Fruit fly (Drosophila melanogaster) whole organism, embryonic: ENCODE results near the gene CG14545.
A peak's percentile ranks its signal among the peaks of the same experiment; 100 is the strongest.

Experiments
- Asciz ChIP-seq: fragments of 200-800 bp; sonication (Bioruptor generic); optimal IDR thresholded peaks from 2 replicates; lab custom pipeline; 2017; ENCODE audit warnings: missing biosample characterization, mild to moderate bottlenecking, missing genetic modification characterization, missing genetic modification reagents
- CG10543 ChIP-seq: fragments of 200-800 bp; sonication (Bioruptor generic); optimal IDR thresholded peaks from 3 replicates; lab custom pipeline; 2017; ENCODE audit warnings: missing biosample characterization, mild to moderate bottlenecking, missing genetic modification characterization, moderate library complexity
- CG11085 ChIP-seq: fragments of 200-800 bp; sonication (Bioruptor generic); IDR thresholded peaks from 2 replicates; pipeline ENCODE4 v1.3.6; 2022; ENCODE audit warnings: missing biosample characterization, missing genetic modification characterization
- CG11504 ChIP-seq: fragments of 200-800 bp; sonication (Bioruptor generic); optimal IDR thresholded peaks from 3 replicates; lab custom pipeline; 2019; ENCODE audit warnings: missing biosample characterization, mild to moderate bottlenecking, missing genetic modification characterization, moderate library complexity
- CG11695 ChIP-seq: fragments of 200-800 bp; sonication (Bioruptor generic); IDR thresholded peaks from 3 replicates; pipeline ENCODE4 v1.3.6; 2022; ENCODE audit warnings: missing biosample characterization, missing genetic modification characterization
- CG1233 ChIP-seq: fragments of 200-800 bp; sonication (Bioruptor generic); optimal IDR thresholded peaks from 4 replicates; lab custom pipeline; 2018; ENCODE audit warnings: missing biosample characterization, mild to moderate bottlenecking, missing genetic modification characterization
- CG13296 ChIP-seq: fragments of 200-800 bp; sonication (Bioruptor generic); optimal IDR thresholded peaks from 3 replicates; lab custom pipeline; 2018; ENCODE audit warnings: missing biosample characterization, mild to moderate bottlenecking, missing genetic modification characterization
- CG13424 ChIP-seq: fragments of 200-800 bp; sonication (Bioruptor generic); optimal IDR thresholded peaks from 2 replicates; lab custom pipeline; 2019; ENCODE audit warnings: missing biosample characterization, mild to moderate bottlenecking, missing genetic modification characterization, moderate library complexity
- CG13775 ChIP-seq: fragments of 200-800 bp; sonication (Bioruptor generic); optimal IDR thresholded peaks from 3 replicates; lab custom pipeline; 2017; ENCODE audit warnings: missing biosample characterization, mild to moderate bottlenecking, missing genetic modification characterization
- CG16779 ChIP-seq: fragments of 200-800 bp; sonication (Bioruptor generic); IDR thresholded peaks from 2 replicates; pipeline ENCODE4 v1.3.6; 2022; ENCODE audit warnings: missing biosample characterization, missing genetic modification characterization
- CG16815 ChIP-seq: fragments of 200-800 bp; sonication (Bioruptor generic); optimal IDR thresholded peaks from 3 replicates; lab custom pipeline; 2017; ENCODE audit warnings: missing biosample characterization, mild to moderate bottlenecking, missing genetic modification characterization
- CG17328 ChIP-seq: fragments of 200-800 bp; sonication (Bioruptor generic); IDR thresholded peaks from 2 replicates; pipeline ENCODE4 v1.3.6; 2022; ENCODE audit warnings: missing biosample characterization, missing genetic modification characterization
- CG18262 ChIP-seq: fragments of 200-800 bp; optimal IDR thresholded peaks from 3 replicates; lab custom pipeline; 2019; ENCODE audit warnings: missing biosample characterization, mild to moderate bottlenecking, missing genetic modification characterization, moderate library complexity
- CG18599 ChIP-seq: fragments of 200-800 bp; sonication (Bioruptor generic); optimal IDR thresholded peaks from 3 replicates; lab custom pipeline; 2017; ENCODE audit warnings: missing biosample characterization, missing genetic modification characterization, mild to moderate bottlenecking, moderate library complexity, missing genetic modification reagents
- CG2678 ChIP-seq: fragments of 200-800 bp; sonication (Bioruptor generic); optimal IDR thresholded peaks from 3 replicates; lab custom pipeline; 2019; ENCODE audit warnings: missing biosample characterization, mild to moderate bottlenecking, missing genetic modification characterization, moderate library complexity
- CG31365 ChIP-seq: fragments of 200-800 bp; sonication (Bioruptor generic); optimal IDR thresholded peaks from 2 replicates; lab custom pipeline; 2018; ENCODE audit warnings: missing biosample characterization, mild to moderate bottlenecking, missing genetic modification characterization
- CG3281 ChIP-seq: fragments of 200-800 bp; sonication (Bioruptor generic); optimal IDR thresholded peaks from 3 replicates; lab custom pipeline; 2017; ENCODE audit warnings: missing biosample characterization, mild to moderate bottlenecking, missing genetic modification characterization
- CG6765 ChIP-seq: fragments of 200-800 bp; sonication (Bioruptor generic); optimal IDR thresholded peaks from 3 replicates; lab custom pipeline; 2017; ENCODE audit warnings: missing biosample characterization, mild to moderate bottlenecking, missing genetic modification characterization
- CG7928 ChIP-seq: fragments of 200-800 bp; sonication (Bioruptor generic); optimal IDR thresholded peaks from 2 replicates; lab custom pipeline; 2017; ENCODE audit warnings: missing biosample characterization, mild to moderate bottlenecking, missing genetic modification characterization
- CG7963 ChIP-seq: fragments of 200-800 bp; sonication (Bioruptor generic); IDR thresholded peaks from 3 replicates; pipeline ENCODE4 v1.3.6; 2022; ENCODE audit warnings: missing biosample characterization, missing genetic modification characterization; ENCODE audit not compliant: partially characterized antibody
- CG8944 ChIP-seq: fragments of 200-800 bp; sonication (Bioruptor generic); optimal IDR thresholded peaks from 3 replicates; lab custom pipeline; 2016; ENCODE audit warnings: missing biosample characterization, missing genetic modification characterization
- CG9727 ChIP-seq: fragments of 200-800 bp; sonication (Bioruptor generic); optimal IDR thresholded peaks from 3 replicates; lab custom pipeline; 2017; ENCODE audit warnings: missing biosample characterization, mild to moderate bottlenecking, missing genetic modification characterization
- CG9932 ChIP-seq: fragments of 200-800 bp; sonication (Bioruptor generic); IDR thresholded peaks from 2 replicates; pipeline ENCODE4 v1.3.6; 2022; ENCODE audit warnings: missing biosample characterization, missing genetic modification characterization
- Dad ChIP-seq: fragments of 200-800 bp; sonication (Bioruptor generic); optimal IDR thresholded peaks from 3 replicates; lab custom pipeline; 2016; ENCODE audit warnings: missing biosample characterization, missing genetic modification characterization
- Deaf1 ChIP-seq: fragments of 200-800 bp; optimal IDR thresholded peaks from 3 replicates; lab custom pipeline; 2019; ENCODE audit warnings: missing biosample characterization, mild to moderate bottlenecking, missing genetic modification characterization, moderate library complexity
- Dll ChIP-seq: fragments of 200-800 bp; sonication (Bioruptor generic); IDR thresholded peaks from 4 replicates; pipeline ENCODE4 v1.3.6; 2022; ENCODE audit warnings: missing biosample characterization, missing genetic modification characterization; ENCODE audit not compliant: partially characterized antibody
- Hr51 ChIP-seq, 2 experiments: fragments of 200-800 bp; sonication (Bioruptor generic); optimal IDR thresholded peaks; 2 replicates in 1 of 2; 3 replicates in 1 of 2; lab custom pipeline; 2016 to 2018; ENCODE audit warnings: missing biosample characterization in 2 of 2, missing genetic modification characterization in 2 of 2, mild to moderate bottlenecking in 1 of 2, moderate library complexity in 1 of 2
- Hr78 ChIP-seq, 2 experiments: fragments of 200-800 bp in 1 of 2; fragments of >200 bp in 1 of 2; sonication (Bioruptor generic) in 1 of 2; optimal IDR thresholded peaks; 2 replicates each; lab custom pipeline; 2017 to 2019; ENCODE audit warnings: missing biosample characterization in 2 of 2, missing genetic modification characterization in 2 of 2, mild to moderate bottlenecking in 1 of 2, moderate library complexity in 1 of 2
- Meics ChIP-seq: fragments of 200-800 bp; sonication (Bioruptor generic); optimal IDR thresholded peaks from 2 replicates; lab custom pipeline; 2017; ENCODE audit warnings: missing biosample characterization, mild to moderate bottlenecking, missing genetic modification characterization
- Mrtf ChIP-seq: fragments of 200-800 bp; sonication (Bioruptor generic); IDR thresholded peaks from 3 replicates; pipeline ENCODE4 v1.3.6; 2022; ENCODE audit warnings: missing biosample characterization, missing genetic modification characterization
- Sox100B ChIP-seq: fragments of 200-800 bp; sonication (Bioruptor generic); optimal IDR thresholded peaks from 3 replicates; lab custom pipeline; 2018; ENCODE audit warnings: missing biosample characterization, mild to moderate bottlenecking, missing genetic modification characterization
- Stat92E ChIP-seq, 3 experiments: fragments of >200 bp in 2 of 3; fragments of 200-800 bp in 1 of 3; sonication (Bioruptor generic) in 1 of 3; optimal IDR thresholded peaks; 2 replicates each; lab custom pipeline; 2017 to 2019; ENCODE audit warnings: missing biosample characterization in 3 of 3, missing genetic modification characterization in 3 of 3, mild to moderate bottlenecking in 1 of 3, moderate library complexity in 1 of 3
- Xrp1 ChIP-seq: fragments of 200-800 bp; sonication (Bioruptor generic); IDR thresholded peaks from 2 replicates; pipeline ENCODE4 v1.3.6; 2022; ENCODE audit warnings: missing biosample characterization, missing genetic modification characterization
- bcd ChIP-seq: fragments of 200-800 bp; sonication (Bioruptor generic); optimal IDR thresholded peaks from 2 replicates; lab custom pipeline; 2017; ENCODE audit warnings: missing biosample characterization, mild to moderate bottlenecking, missing genetic modification characterization
- cwo ChIP-seq: fragments of 200-800 bp; sonication (Bioruptor generic); optimal IDR thresholded peaks from 3 replicates; lab custom pipeline; 2017; ENCODE audit warnings: missing biosample characterization, missing genetic modification characterization, mild to moderate bottlenecking, moderate library complexity, missing genetic modification reagents
- dmrt99B ChIP-seq: fragments of 200-800 bp; sonication (Bioruptor generic); optimal IDR thresholded peaks from 2 replicates; lab custom pipeline; 2018; ENCODE audit warnings: missing biosample characterization, mild to moderate bottlenecking, missing genetic modification characterization, moderate library complexity
- ewg ChIP-seq: fragments of 200-800 bp; sonication (Bioruptor generic); optimal IDR thresholded peaks from 3 replicates; lab custom pipeline; 2017; ENCODE audit warnings: mild to moderate bottlenecking, missing biosample characterization, missing genetic modification reagents, missing genetic modification characterization
- ind ChIP-seq: fragments of 200-800 bp; sonication (Bioruptor generic); optimal IDR thresholded peaks from 3 replicates; lab custom pipeline; 2016; ENCODE audit warnings: missing biosample characterization, missing genetic modification characterization
- inv ChIP-seq: fragments of 200-800 bp; sonication (Bioruptor generic); IDR thresholded peaks from 2 replicates; pipeline ENCODE4 v1.3.6; 2022; ENCODE audit warnings: missing biosample characterization, missing genetic modification characterization; ENCODE audit not compliant: partially characterized antibody
- lab ChIP-seq: fragments of 200-800 bp; sonication (Bioruptor generic); optimal IDR thresholded peaks from 3 replicates; lab custom pipeline; 2017; ENCODE audit warnings: missing biosample characterization, missing genetic modification characterization, mild to moderate bottlenecking, moderate library complexity, missing genetic modification reagents
- psq ChIP-seq: fragments of 200-800 bp; sonication (Bioruptor generic); optimal IDR thresholded peaks from 2 replicates; lab custom pipeline; 2017; ENCODE audit warnings: missing biosample characterization, missing genetic modification characterization
- scrt ChIP-seq: fragments of 200-800 bp; sonication (Bioruptor generic); optimal IDR thresholded peaks from 2 replicates; lab custom pipeline; 2018; ENCODE audit warnings: missing biosample characterization, mild to moderate bottlenecking, missing genetic modification characterization, moderate library complexity
- sisA ChIP-seq: fragments of 200-800 bp; sonication (Bioruptor generic); IDR thresholded peaks from 2 replicates; pipeline ENCODE4 v1.3.6; 2022; ENCODE audit warnings: missing biosample characterization, missing genetic modification characterization
- slp2 ChIP-seq: fragments of 200-800 bp; sonication (Bioruptor generic); optimal IDR thresholded peaks from 2 replicates; lab custom pipeline; 2016; ENCODE audit warnings: missing biosample characterization, missing genetic modification characterization
- sqz ChIP-seq: fragments of 200-800 bp; sonication (Bioruptor generic); optimal IDR thresholded peaks from 3 replicates; lab custom pipeline; 2018; ENCODE audit warnings: missing biosample characterization, mild to moderate bottlenecking, missing genetic modification characterization
- sug ChIP-seq: fragments of 200-800 bp; optimal IDR thresholded peaks from 2 replicates; lab custom pipeline; 2019; ENCODE audit warnings: missing biosample characterization, mild to moderate bottlenecking, missing genetic modification characterization, moderate library complexity
- tio ChIP-seq: fragments of 200-800 bp; sonication (Bioruptor generic); optimal IDR thresholded peaks from 2 replicates; lab custom pipeline; 2017; ENCODE audit warnings: missing biosample characterization, missing genetic modification characterization, inconsistent platforms
- zfh1 ChIP-seq: fragments of 200-800 bp; sonication (Bioruptor generic); IDR thresholded peaks from 3 replicates; pipeline ENCODE4 v1.3.6; 2022; ENCODE audit warnings: missing biosample characterization, missing genetic modification characterization

Gene CG14545

dm6 chr3R:25855594-25856305 is 4.7 kb upstream of the CG14545 start, which contains the start of gene CG5890:
Gene CG5890 (plus strand): TSS chr3R:25856154.
- no peak for TF ChIP-seq sisA (GFP tag; lab: Robert Waterston, UW)
- no peak for TF ChIP-seq CG11695 (GFP tag; lab: Robert Waterston, UW)
- peak; percentile 25 for TF ChIP-seq bcd
- TF ChIP-seq CG11085 (GFP tag; lab: Robert Waterston, UW): no peak
- TF ChIP-seq Dll (GFP tag; lab: Robert Waterston, UW): no peak
- TF ChIP-seq ind: peak; percentile 17
- no peak for TF ChIP-seq CG17328 (GFP tag; lab: Robert Waterston, UW)
- peak; percentile 72 for TF ChIP-seq CG2678 (tag; lab: Kevin White, UChicago)
- TF ChIP-seq CG31365 (tag; lab: Kevin White, UChicago): no peak
- TF ChIP-seq Dad (GFP tag; lab: Kevin White, UChicago): no peak
- TF ChIP-seq CG18599: peak; percentile 67
- TF ChIP-seq Xrp1 (GFP tag; lab: Robert Waterston, UW): no peak
- no peak for TF ChIP-seq slp2 (GFP tag; lab: Kevin White, UChicago)
- 0 out of 2 replicates have a peak, but pooled peaks have one; percentile 14 for TF ChIP-seq CG9932 (GFP tag; lab: Robert Waterston, UW)
- peak; percentile 48 for TF ChIP-seq dmrt99B (tag; lab: Kevin White, UChicago)
- TF ChIP-seq CG13296 (GFP tag; lab: Kevin White, UChicago): peak; percentile 58
- peak; percentile 34 for TF ChIP-seq CG10543 (GFP tag; lab: Kevin White, UChicago)
- TF ChIP-seq CG3281 (GFP tag; lab: Kevin White, UChicago): peak; percentile 71
- no peak for TF ChIP-seq CG16815 (GFP tag; lab: Kevin White, UChicago)
- no peak for TF ChIP-seq CG7963 (GFP tag; lab: Robert Waterston, UW)
- TF ChIP-seq Stat92E (GFP tag; optimal IDR thresholded peaks at IDR 0.05; lab: Kevin White, UChicago): no peak
- TF ChIP-seq CG11504 (tag; lab: Kevin White, UChicago): peak; percentile 55
- peak; percentile 41 for TF ChIP-seq Sox100B (GFP tag; lab: Kevin White, UChicago)
- 0 out of 3 replicates have a peak, but pooled peaks have one; percentile 8 for TF ChIP-seq Mrtf (GFP tag; lab: Robert Waterston, UW)
- peak; percentile 48 for TF ChIP-seq cwo
- TF ChIP-seq tio (GFP tag; lab: Kevin White, UChicago): no peak
- TF ChIP-seq CG9727 (GFP tag; lab: Kevin White, UChicago): peak; percentile 37
- peak; percentile 32 for TF ChIP-seq sug (tag; lab: Kevin White, UChicago)
- peak; percentile 72 for TF ChIP-seq Meics (GFP tag; lab: Kevin White, UChicago)
- TF ChIP-seq CG16779: no peak
- TF ChIP-seq scrt (GFP tag; lab: Kevin White, UChicago): peak; percentile 12
- no peak for TF ChIP-seq CG18262 (tag; lab: Kevin White, UChicago)
- TF ChIP-seq Hr78 (GFP tag; optimal IDR thresholded peaks at IDR 0.05; lab: Kevin White, UChicago): no peak
- TF ChIP-seq ewg: peak; percentile 18
- no peak for TF ChIP-seq sqz (GFP tag; lab: Kevin White, UChicago)
- TF ChIP-seq CG13775 (GFP tag; lab: Kevin White, UChicago): no peak
- peak; percentile 1 for TF ChIP-seq CG1233 (GFP tag; lab: Kevin White, UChicago)
- TF ChIP-seq Hr51 (GFP tag; optimal IDR thresholded peaks at IDR 0.05; lab: Kevin White, UChicago): peak in 1 of 2 experiments; percentile 44
- TF ChIP-seq inv (GFP tag; lab: Robert Waterston, UW): no peak
- no peak for TF ChIP-seq CG7928 (GFP tag; lab: Kevin White, UChicago)
- TF ChIP-seq lab: peak; percentile 64
- peak; percentile 21 for TF ChIP-seq CG6765 (GFP tag; lab: Kevin White, UChicago)
- peak; percentile 24 for TF ChIP-seq CG13424 (tag; lab: Kevin White, UChicago)
- TF ChIP-seq CG8944 (GFP tag; lab: Kevin White, UChicago): no peak
- TF ChIP-seq Deaf1 (tag; lab: Kevin White, UChicago): peak; percentile 94
- TF ChIP-seq Asciz: no peak
- TF ChIP-seq psq: no peak
- no peak for TF ChIP-seq zfh1
